Worm (Caenorhabditis elegans) whole organism, L3 larva: ENCODE measurements around the gene Y39B6A.41.

Source experiments
- nhr-12 ChIP-seq: fragments of 150-350 bp; optimal IDR thresholded peaks from 2 replicates; lab custom pipeline; 2014; ENCODE audit warnings: missing biosample characterization, missing genetic modification characterization
- nhr-237 ChIP-seq: fragments of 150-350 bp; optimal IDR thresholded peaks from 2 replicates; lab custom pipeline; 2014; ENCODE audit warnings: missing biosample characterization, missing genetic modification characterization
- nhr-28 ChIP-seq: fragments of 150-350 bp; optimal IDR thresholded peaks from 2 replicates; lab custom pipeline; 2014; ENCODE audit warnings: missing biosample characterization, missing genetic modification characterization
- nhr-76 ChIP-seq: fragments of 150-350 bp; sonication (generic microtip); optimal IDR thresholded peaks from 5 replicates; lab custom pipeline; 2014; ENCODE audit warnings: missing biosample characterization, missing genetic modification characterization
- nhr-77 ChIP-seq: fragments of 150-350 bp; optimal IDR thresholded peaks from 2 replicates; lab custom pipeline; 2014; ENCODE audit warnings: missing biosample characterization, missing genetic modification characterization

DNA sequence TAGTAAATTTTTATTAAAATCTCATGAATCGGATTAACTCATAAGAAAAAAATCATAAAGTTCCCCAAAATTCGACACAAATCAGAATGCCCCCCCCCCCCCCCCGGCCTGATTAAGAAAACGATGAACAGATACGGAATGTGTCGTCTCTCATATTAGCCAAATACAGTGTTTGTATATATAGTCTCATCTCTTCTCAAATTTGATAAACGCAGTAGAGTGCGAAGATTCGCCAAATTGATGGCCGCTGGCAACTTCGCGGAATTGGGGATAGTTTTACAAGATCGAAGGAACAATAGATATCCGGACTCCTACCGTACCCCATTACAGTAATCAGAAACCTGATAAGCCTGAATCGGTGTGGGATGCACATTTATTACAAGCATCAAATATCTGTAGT lies 40.2 kb downstream of the Y39B6A.41 start:
- no peak for TF ChIP-seq nhr-237 (tag; lab: Kevin White, UChicago)
- no peak for TF ChIP-seq nhr-77 (tag; lab: Kevin White, UChicago)
- TF ChIP-seq nhr-12, result no peak
- no peak for TF ChIP-seq nhr-76 (tag; lab: Kevin White, UChicago)
- no peak for TF ChIP-seq nhr-28
